Fruit fly (Drosophila melanogaster) whole organism, embryonic: ENCODE data around the gene CG8326.

Experiments used
- Adf1 ChIP-seq: fragments of 200-800 bp; sonication (Bioruptor generic); IDR thresholded peaks from 2 replicates; pipeline ENCODE4 v1.3.6; 2022; ENCODE audit warnings: missing biosample characterization, missing genetic modification characterization
- Bteb2 ChIP-seq: fragments of 200-800 bp; sonication (Bioruptor generic); optimal IDR thresholded peaks from 2 replicates; lab custom pipeline; 2016; ENCODE audit warnings: missing biosample characterization, missing genetic modification characterization
- CG11085 ChIP-seq: fragments of 200-800 bp; sonication (Bioruptor generic); IDR thresholded peaks from 2 replicates; pipeline ENCODE4 v1.3.6; 2022; ENCODE audit warnings: missing biosample characterization, missing genetic modification characterization
- CG11696 ChIP-seq: fragments of 200-800 bp; sonication (Bioruptor generic); IDR thresholded peaks from 2 replicates; pipeline ENCODE4 v1.3.6; 2022; ENCODE audit warnings: missing biosample characterization, missing genetic modification characterization
- CG12391 ChIP-seq: fragments of 200-800 bp; sonication (Bioruptor generic); optimal IDR thresholded peaks from 3 replicates; lab custom pipeline; 2018; ENCODE audit warnings: missing biosample characterization, mild to moderate bottlenecking, missing genetic modification characterization, moderate library complexity
- CG12769 ChIP-seq: fragments of 200-800 bp; sonication (Bioruptor generic); optimal IDR thresholded peaks from 2 replicates; lab custom pipeline; 2019; ENCODE audit warnings: missing biosample characterization, mild to moderate bottlenecking, missing genetic modification characterization, moderate library complexity
- CG13287 ChIP-seq: fragments of 200-800 bp; sonication (Bioruptor generic); IDR thresholded peaks from 2 replicates; pipeline ENCODE4 v1.3.6; 2022; ENCODE audit warnings: missing biosample characterization, missing genetic modification characterization; ENCODE audit not compliant: partially characterized antibody
- CG14860 ChIP-seq: fragments of 200-800 bp; sonication (Bioruptor generic); IDR thresholded peaks from 3 replicates; pipeline ENCODE4 v1.3.6; 2022; ENCODE audit warnings: missing biosample characterization, missing genetic modification characterization; ENCODE audit not compliant: partially characterized antibody
- CG16813 ChIP-seq: fragments of 200-800 bp; sonication (Bioruptor generic); IDR thresholded peaks from 3 replicates; pipeline ENCODE4 v1.3.6; 2022; ENCODE audit warnings: missing biosample characterization, missing genetic modification characterization; ENCODE audit not compliant: partially characterized antibody
- CG32767 ChIP-seq: fragments of 200-800 bp; sonication (Bioruptor generic); IDR thresholded peaks from 2 replicates; pipeline ENCODE4 v1.3.6; 2022; ENCODE audit warnings: missing biosample characterization, missing genetic modification characterization
- CG5180 ChIP-seq: fragments of 200-800 bp; sonication (Bioruptor generic); optimal IDR thresholded peaks from 3 replicates; lab custom pipeline; 2017; ENCODE audit warnings: missing biosample characterization, missing genetic modification characterization, mild to moderate bottlenecking, moderate library complexity, missing genetic modification reagents
- CG7963 ChIP-seq: fragments of 200-800 bp; sonication (Bioruptor generic); IDR thresholded peaks from 3 replicates; pipeline ENCODE4 v1.3.6; 2022; ENCODE audit warnings: missing biosample characterization, missing genetic modification characterization; ENCODE audit not compliant: partially characterized antibody
- CG8924 ChIP-seq: fragments of 200-800 bp; optimal IDR thresholded peaks from 3 replicates; lab custom pipeline; 2019; ENCODE audit warnings: missing biosample characterization, mild to moderate bottlenecking, missing genetic modification characterization, moderate library complexity
- D ChIP-seq, 2 experiments: fragments of 200-800 bp in 1 of 2; fragments of >200 bp in 1 of 2; sonication (Bioruptor generic) in 1 of 2; optimal IDR thresholded peaks; 2 replicates in 1 of 2; 3 replicates in 1 of 2; lab custom pipeline; 2017; ENCODE audit warnings: mild to moderate bottlenecking in 1 of 2, missing biosample characterization in 1 of 2, missing genetic modification characterization in 1 of 2, missing genetic modification reagents in 1 of 2
- Doc2 ChIP-seq: fragments of 200-800 bp; sonication (Bioruptor generic); IDR thresholded peaks from 2 replicates; pipeline ENCODE4 v1.3.6; 2022; ENCODE audit warnings: missing biosample characterization, missing genetic modification characterization
- Drgx ChIP-seq: fragments of 200-800 bp; sonication (Bioruptor generic); IDR thresholded peaks from 2 replicates; pipeline ENCODE4 v1.3.6; 2022; ENCODE audit warnings: missing biosample characterization, missing genetic modification characterization
- E2f2 ChIP-seq: fragments of 200-800 bp; sonication (Bioruptor generic); IDR thresholded peaks from 2 replicates; pipeline ENCODE4 v1.3.6; 2022; ENCODE audit warnings: missing biosample characterization, missing genetic modification characterization
- HHEX ChIP-seq: fragments of 200-800 bp; sonication (Bioruptor generic); optimal IDR thresholded peaks from 3 replicates; lab custom pipeline; 2017; ENCODE audit warnings: missing biosample characterization, mild to moderate bottlenecking, missing genetic modification characterization, missing genetic modification reagents
- HLH4C ChIP-seq: fragments of 200-800 bp; sonication (Bioruptor generic); IDR thresholded peaks from 3 replicates; pipeline ENCODE4 v1.3.6; 2022; ENCODE audit warnings: missing biosample characterization, missing genetic modification characterization; ENCODE audit not compliant: partially characterized antibody
- Kr ChIP-seq: fragments of 200-800 bp; sonication (Bioruptor generic); optimal IDR thresholded peaks from 2 replicates; lab custom pipeline; 2017; ENCODE audit warnings: missing biosample characterization, mild to moderate bottlenecking, missing genetic modification characterization
- Max ChIP-seq: fragments of 200-800 bp; sonication (Bioruptor generic); optimal IDR thresholded peaks from 2 replicates; lab custom pipeline; 2016; ENCODE audit warnings: missing biosample characterization, mild to moderate bottlenecking, missing genetic modification characterization
- Med ChIP-seq: fragments of 200-800 bp; sonication (Bioruptor generic); peaks from one replicate; lab custom pipeline; 2016; ENCODE audit warnings: missing biosample characterization, missing genetic modification characterization, mild to moderate bottlenecking, inconsistent platforms, moderate library complexity
- NC2α ChIP-seq: fragments of 200-800 bp; sonication (Bioruptor generic); optimal IDR thresholded peaks from 2 replicates; lab custom pipeline; 2016; ENCODE audit warnings: missing biosample characterization, missing genetic modification characterization
- Oli ChIP-seq: fragments of 200-800 bp; sonication (Bioruptor generic); optimal IDR thresholded peaks from 2 replicates; lab custom pipeline; 2018; ENCODE audit warnings: missing biosample characterization, mild to moderate bottlenecking, missing genetic modification characterization, moderate library complexity
- Opbp ChIP-seq: fragments of 200-800 bp; sonication (Bioruptor generic); IDR thresholded peaks from 3 replicates; pipeline ENCODE4 v1.3.6; 2022; ENCODE audit warnings: missing biosample characterization, missing genetic modification characterization; ENCODE audit not compliant: partially characterized antibody
- Pdp1 ChIP-seq, 2 experiments: fragments of 200-800 bp; sonication (Bioruptor generic); optimal IDR thresholded peaks; 3 replicates each; lab custom pipeline; 2016; ENCODE audit warnings: missing biosample characterization in 2 of 2, missing genetic modification characterization in 2 of 2, mild to moderate bottlenecking in 1 of 2, moderate library complexity in 1 of 2
- Tbp ChIP-seq: fragments of >200 bp; optimal IDR thresholded peaks from 2 replicates; lab custom pipeline; 2018; ENCODE audit warnings: missing biosample characterization, missing genetic modification characterization
- bsh ChIP-seq, 2 experiments: fragments of 200-800 bp; sonication (Bioruptor generic); optimal IDR thresholded peaks; 2 replicates each; lab custom pipeline; 2017 to 2018; ENCODE audit warnings: mild to moderate bottlenecking in 2 of 2, missing biosample characterization in 2 of 2, missing genetic modification characterization in 2 of 2, moderate library complexity in 1 of 2
- chinmo ChIP-seq: fragments of 200-800 bp; sonication (Bioruptor generic); IDR thresholded peaks from 4 replicates; pipeline ENCODE4 v1.3.6; 2022; ENCODE audit warnings: missing biosample characterization, missing genetic modification characterization; ENCODE audit not compliant: partially characterized antibody
- chn ChIP-seq: fragments of 200-800 bp; sonication (Bioruptor generic); optimal IDR thresholded peaks from 2 replicates; lab custom pipeline; 2016; ENCODE audit warnings: missing biosample characterization, missing genetic modification characterization
- crc ChIP-seq: fragments of 200-800 bp; sonication (Bioruptor generic); optimal IDR thresholded peaks from 2 replicates; lab custom pipeline; 2016; ENCODE audit warnings: missing biosample characterization, missing genetic modification characterization
- crol ChIP-seq: fragments of 200-800 bp; sonication (Bioruptor generic); IDR thresholded peaks from 2 replicates; pipeline ENCODE4 v1.3.6; 2022; ENCODE audit warnings: missing biosample characterization, missing genetic modification characterization
- crp ChIP-seq, 2 experiments: fragments of 200-800 bp; sonication (Bioruptor generic); optimal IDR thresholded peaks; 2 replicates in 1 of 2; 3 replicates in 1 of 2; lab custom pipeline; 2017; ENCODE audit warnings: missing biosample characterization in 2 of 2, missing genetic modification characterization in 2 of 2, mild to moderate bottlenecking in 1 of 2, moderate library complexity in 1 of 2
- fd64A ChIP-seq: fragments of 200-800 bp; sonication (Bioruptor generic); optimal IDR thresholded peaks from 3 replicates; lab custom pipeline; 2018; ENCODE audit warnings: missing biosample characterization, mild to moderate bottlenecking, missing genetic modification characterization
- gem ChIP-seq: fragments of 200-800 bp; sonication (Bioruptor generic); optimal IDR thresholded peaks from 2 replicates; lab custom pipeline; 2019; ENCODE audit warnings: missing biosample characterization, mild to moderate bottlenecking, missing genetic modification characterization, moderate library complexity
- hb ChIP-seq: fragments of 200-800 bp; sonication (Bioruptor generic); IDR thresholded peaks from 3 replicates; pipeline ENCODE4 v1.3.6; 2022; ENCODE audit warnings: missing biosample characterization, missing genetic modification characterization; ENCODE audit not compliant: partially characterized antibody
- lola ChIP-seq, 3 experiments: fragments of >200 bp in 2 of 3; fragments of 200-800 bp in 1 of 3; sonication (Bioruptor generic) in 1 of 3; optimal IDR thresholded peaks; 2 replicates each; lab custom pipeline; 2017 to 2019; ENCODE audit warnings: missing biosample characterization in 3 of 3, missing genetic modification characterization in 3 of 3, mild to moderate bottlenecking in 1 of 3, moderate library complexity in 1 of 3
- mld ChIP-seq: fragments of 200-800 bp; sonication (Bioruptor generic); IDR thresholded peaks from 3 replicates; pipeline ENCODE4 v1.3.6; 2022; ENCODE audit warnings: missing biosample characterization, missing genetic modification characterization; ENCODE audit not compliant: partially characterized antibody
- p53 ChIP-seq: fragments of 200-800 bp; sonication (Bioruptor generic); optimal IDR thresholded peaks from 2 replicates; lab custom pipeline; 2016; ENCODE audit warnings: missing biosample characterization, missing genetic modification characterization
- pita ChIP-seq: fragments of 200-800 bp; sonication (Bioruptor generic); optimal IDR thresholded peaks from 2 replicates; lab custom pipeline; 2017; ENCODE audit warnings: missing biosample characterization, mild to moderate bottlenecking, missing genetic modification characterization
- slbo ChIP-seq: fragments of 200-800 bp; sonication (Bioruptor generic); IDR thresholded peaks from 2 replicates; pipeline ENCODE4 v1.3.6; 2022; ENCODE audit warnings: missing biosample characterization, missing genetic modification characterization
- sr ChIP-seq: fragments of 200-800 bp; sonication (Bioruptor generic); IDR thresholded peaks from 3 replicates; pipeline ENCODE4 v1.3.6; 2022; ENCODE audit warnings: missing biosample characterization, missing genetic modification characterization
- vnd ChIP-seq: fragments of 200-800 bp; sonication (Bioruptor generic); IDR thresholded peaks from 3 replicates; pipeline ENCODE4 v1.3.6; 2022; ENCODE audit warnings: missing biosample characterization, missing genetic modification characterization; ENCODE audit not compliant: partially characterized antibody
- wdn ChIP-seq: fragments of 200-800 bp; sonication (Bioruptor generic); IDR thresholded peaks from 2 replicates; pipeline ENCODE4 v1.3.6; 2022; ENCODE audit warnings: missing biosample characterization, missing genetic modification characterization

CG8326 gene

dm6 chrX:17624983-17625401 lies 4.3 kb downstream of the CG8326 start (continued):
- peak; percentile 54 for TF ChIP-seq CG32767

- no peak for TF ChIP-seq Adf1 (GFP tag; lab: Robert Waterston, UW)
- TF ChIP-seq gem (tag; lab: Kevin White, UChicago), result no peak
- no peak for TF ChIP-seq chn (GFP tag; lab: Kevin White, UChicago)
- TF ChIP-seq Med (GFP tag; lab: Kevin White, UChicago), result peak; percentile 0
- no peak for TF ChIP-seq HHEX (GFP tag; lab: Kevin White, UChicago)
- 0 out of 2 replicates have a peak, but pooled peaks have one; percentile 10 for TF ChIP-seq CG11696 (GFP tag; lab: Robert Waterston, UW)
- TF ChIP-seq Doc2 (GFP tag; lab: Robert Waterston, UW), result no peak
- peak; percentile 57 for TF ChIP-seq Drgx (GFP tag; lab: Robert Waterston, UW)
- peak; percentile 84 for TF ChIP-seq chinmo (GFP tag; lab: Robert Waterston, UW)
- no peak for TF ChIP-seq pita (GFP tag; lab: Kevin White, UChicago)
- TF ChIP-seq Oli (tag; lab: Kevin White, UChicago), result no peak
- peak; percentile 80 for TF ChIP-seq sr (GFP tag; lab: Robert Waterston, UW)
- TF ChIP-seq CG13287 (GFP tag; lab: Robert Waterston, UW), result peak; percentile 17; the same call in 1 of the 2 replicates
- TF ChIP-seq p53 (GFP tag; lab: Kevin White, UChicago), result peak; percentile 10
- TF ChIP-seq wdn (GFP tag; lab: Robert Waterston, UW), result no peak
- no peak for TF ChIP-seq Tbp (GFP tag; lab: Kevin White, UChicago)
- peak; percentile 52 for TF ChIP-seq CG12769 (tag; lab: Kevin White, UChicago)
- TF ChIP-seq Pdp1 (GFP tag; optimal IDR thresholded peaks at IDR 0.05; lab: Kevin White, UChicago), result peak in 1 of 2 experiments; percentile 19
Observed at dm6 chrX:17624223-17624982, 4.9 kb downstream of the CG8326 start.

- TF ChIP-seq CG5180 (GFP tag; lab: Kevin White, UChicago) (no peak), CG8924 (tag; lab: Kevin White, UChicago) (no peak), Bteb2 (GFP tag; lab: Kevin White, UChicago) (no peak), hb (GFP tag; lab: Robert Waterston, UW) (0 out of 3 replicates have a peak, but pooled peaks have one; percentile 62), E2f2 (no peak), crc (GFP tag; lab: Kevin White, UChicago) (no peak), NC2α (no peak), CG7963 (peak; percentile 37; the same call in 1 of the 3 replicates), CG14860 (GFP tag; lab: Robert Waterston, UW) (peak; percentile 57; the same call in 1 of the 3 replicates), mld (GFP tag; lab: Robert Waterston, UW) (no peak), Kr (GFP tag; lab: Kevin White, UChicago) (no peak), bsh (GFP tag; optimal IDR thresholded peaks at IDR 0.05; lab: Kevin White, UChicago) (no peak), slbo (no peak), vnd (GFP tag; lab: Robert Waterston, UW) (0 out of 3 replicates have a peak, but pooled peaks have one; percentile 22), D (optimal IDR thresholded peaks at IDR 0.05; lab: Kevin White, UChicago) (no peak), D (GFP tag; optimal IDR thresholded peaks at IDR 0.05; lab: Kevin White, UChicago) (no peak), lola (GFP tag; optimal IDR thresholded peaks at IDR 0.05; lab: Kevin White, UChicago) (no peak), CG16813 (GFP tag; lab: Robert Waterston, UW) (peak; percentile 51), crp (GFP tag; optimal IDR thresholded peaks at IDR 0.05; lab: Kevin White, UChicago) (no peak), CG12391 (tag; lab: Kevin White, UChicago) (no peak), fd64A (no peak), crol (GFP tag; lab: Robert Waterston, UW) (no peak), Opbp (no peak), Max (GFP tag; lab: Kevin White, UChicago) (no peak), CG11085 (GFP tag; lab: Robert Waterston, UW) (no peak), HLH4C (GFP tag; lab: Robert Waterston, UW) (peak; percentile 66)
Observed at dm6 chrX:17622187-17622586, 7.1 kb downstream of the CG8326 start.
